Worm (Caenorhabditis elegans) whole organism, L4 larva: Measurements from ENCODE around the gene srsx-3.
A peak's percentile ranks its signal among the peaks of the same experiment; 100 is the strongest.

Experiments used
- F10B5.3 ChIP-seq: sonication (generic microtip); optimal IDR thresholded peaks from 2 replicates; lab custom pipeline; 2016; ENCODE audit warnings: mild to moderate bottlenecking, missing genetic modification characterization, missing compliant biosample characterization
- F26F4.8 ChIP-seq: fragments of 200-800 bp; sonication (Bioruptor generic); conservative IDR thresholded peaks from 2 replicates; pipeline ENCODE4 v1.3.6; 2022; ENCODE audit warnings: missing genetic modification characterization, missing compliant biosample characterization
- T20F7.1 ChIP-seq: fragments of 200-800 bp; sonication (Bioruptor generic); optimal IDR thresholded peaks from 2 replicates; lab custom pipeline; 2018; ENCODE audit warnings: mild to moderate bottlenecking, missing genetic modification characterization, missing compliant biosample characterization
- Y5F2A.4 ChIP-seq: fragments of 200-800 bp; sonication (Bioruptor generic); optimal IDR thresholded peaks from 2 replicates; lab custom pipeline; 2018; ENCODE audit warnings: mild to moderate bottlenecking, missing genetic modification characterization, missing compliant biosample characterization
- aha-1 ChIP-seq: fragments of 150-350 bp; peaks from one replicate; lab custom pipeline; 2014; ENCODE audit warnings: missing biosample characterization, missing genetic modification characterization
- ceh-32 ChIP-seq: sonication (generic microtip); optimal IDR thresholded peaks from 2 replicates; lab custom pipeline; 2016; ENCODE audit warnings: mild to moderate bottlenecking, missing genetic modification characterization, missing compliant biosample characterization; ENCODE audit not compliant: poor library complexity
- ceh-82 ChIP-seq: sonication (generic microtip); optimal IDR thresholded peaks from 2 replicates; lab custom pipeline; 2017; ENCODE audit warnings: missing biosample characterization, missing genetic modification characterization
- cey-2 ChIP-seq: sonication (generic microtip); optimal IDR thresholded peaks from 3 replicates; lab custom pipeline; 2017; ENCODE audit warnings: missing genetic modification characterization, mild to moderate bottlenecking, missing compliant biosample characterization, antibody characterized with exemption, borderline replicate concordance; ENCODE audit not compliant: insufficient read depth
- ctbp-1 ChIP-seq: fragments of 200-800 bp; sonication (Bioruptor generic); IDR thresholded peaks from 2 replicates; pipeline ENCODE4 v1.3.6; 2022; ENCODE audit warnings: missing genetic modification reagents, missing genetic modification characterization, missing compliant biosample characterization
- daf-12 ChIP-seq: fragments of 150-350 bp; optimal IDR thresholded peaks from 2 replicates; lab custom pipeline; 2014; ENCODE audit warnings: missing biosample characterization, missing genetic modification reagents, missing genetic modification characterization
- daf-16 ChIP-seq, 3 experiments: sonication (generic microtip); optimal IDR thresholded peaks; 2 replicates each; lab custom pipeline; 2016 to 2017; ENCODE audit warnings: missing genetic modification characterization in 3 of 3, missing genetic modification reagents in 3 of 3, mild to moderate bottlenecking in 2 of 3, missing compliant biosample characterization in 2 of 3, missing biosample characterization in 1 of 3, moderate library complexity in 1 of 3
- daf-8 ChIP-seq: fragments of 200-800 bp; sonication (Bioruptor generic); IDR thresholded peaks from 2 replicates; pipeline ENCODE4 v1.3.6; 2022; ENCODE audit warnings: missing genetic modification characterization, missing compliant biosample characterization
- dmd-8 ChIP-seq: fragments of 200-800 bp; sonication (Bioruptor generic); IDR thresholded peaks from 2 replicates; pipeline ENCODE4 v1.3.6; 2022; ENCODE audit warnings: missing genetic modification characterization, missing compliant biosample characterization
- dmd-9 ChIP-seq: fragments of 200-800 bp; sonication (Bioruptor generic); IDR thresholded peaks from 2 replicates; pipeline ENCODE4 v1.3.6; 2022; ENCODE audit warnings: missing genetic modification reagents, missing genetic modification characterization, missing compliant biosample characterization
- dpl-1 ChIP-seq: fragments of 150-350 bp; optimal IDR thresholded peaks from 2 replicates; lab custom pipeline; 2014; ENCODE audit warnings: missing biosample characterization, missing genetic modification reagents, missing genetic modification characterization
- dve-1 ChIP-seq: sonication (generic microtip); optimal IDR thresholded peaks from 2 replicates; lab custom pipeline; 2017; ENCODE audit warnings: antibody characterized with exemption, mild to moderate bottlenecking, missing genetic modification characterization, missing compliant biosample characterization; ENCODE audit not compliant: insufficient read depth
- egl-27 ChIP-seq: sonication (generic microtip); optimal IDR thresholded peaks from 3 replicates; lab custom pipeline; 2017; ENCODE audit warnings: missing biosample characterization, missing genetic modification reagents, missing genetic modification characterization
- egl-43 ChIP-seq: fragments of 200-800 bp; sonication (Bioruptor generic); IDR thresholded peaks from 2 replicates; pipeline ENCODE4 v1.3.6; 2022; ENCODE audit warnings: missing genetic modification reagents, missing genetic modification characterization, missing compliant biosample characterization
- hlh-30 ChIP-seq: sonication (generic microtip); optimal IDR thresholded peaks from 2 replicates; lab custom pipeline; 2017; ENCODE audit warnings: antibody characterized with exemption, mild to moderate bottlenecking, missing genetic modification characterization, missing compliant biosample characterization; ENCODE audit not compliant: insufficient read depth
- jun-1 ChIP-seq: fragments of 150-350 bp; optimal IDR thresholded peaks from 2 replicates; lab custom pipeline; 2014; ENCODE audit warnings: missing biosample characterization, missing genetic modification reagents, missing genetic modification characterization
- lin-1 ChIP-seq: fragments of 200-800 bp; sonication (Bioruptor generic); IDR thresholded peaks from 2 replicates; pipeline ENCODE4 v1.3.6; 2022; ENCODE audit warnings: missing genetic modification reagents, missing genetic modification characterization, missing compliant biosample characterization
- lin-13 ChIP-seq: fragments of 150-350 bp; optimal IDR thresholded peaks from 2 replicates; lab custom pipeline; 2014; ENCODE audit warnings: missing biosample characterization, missing genetic modification reagents, missing genetic modification characterization
- lin-38 ChIP-seq: fragments of 200-800 bp; sonication (Bioruptor generic); IDR thresholded peaks from 2 replicates; pipeline ENCODE4 v1.3.6; 2022; ENCODE audit warnings: missing genetic modification reagents, missing genetic modification characterization, missing compliant biosample characterization
- lir-3 ChIP-seq: sonication (generic microtip); optimal IDR thresholded peaks from 2 replicates; lab custom pipeline; 2016; ENCODE audit warnings: mild to moderate bottlenecking, missing genetic modification characterization, missing compliant biosample characterization
- madf-5 ChIP-seq, 2 experiments: fragments of 200-800 bp; sonication (Bioruptor generic); IDR thresholded peaks; 2 replicates each; pipeline ENCODE4 v1.3.6; 2022; ENCODE audit warnings: missing compliant biosample characterization in 2 of 2, missing genetic modification characterization in 2 of 2
- madf-9 ChIP-seq: fragments of 200-800 bp; sonication (Bioruptor generic); conservative IDR thresholded peaks from 2 replicates; pipeline ENCODE4 v1.3.6; 2022; ENCODE audit warnings: missing genetic modification reagents, missing genetic modification characterization, missing compliant biosample characterization
- mdl-1 ChIP-seq, 2 experiments: fragments of 150-350 bp in 1 of 2; sonication (generic microtip) in 1 of 2; optimal IDR thresholded peaks; 2 replicates each; lab custom pipeline; 2014 to 2017; ENCODE audit warnings: missing biosample characterization in 2 of 2, missing genetic modification characterization in 2 of 2
- mep-1 ChIP-seq: fragments of 150-350 bp; sonication (generic microtip); optimal IDR thresholded peaks from 3 replicates; lab custom pipeline; 2014; ENCODE audit warnings: missing biosample characterization, missing genetic modification characterization
- nhr-28 ChIP-seq: fragments of 150-350 bp; optimal IDR thresholded peaks from 2 replicates; lab custom pipeline; 2014; ENCODE audit warnings: missing biosample characterization, missing genetic modification characterization
- nhr-48 ChIP-seq: sonication (generic microtip); optimal IDR thresholded peaks from 2 replicates; lab custom pipeline; 2016; ENCODE audit warnings: mild to moderate bottlenecking, missing genetic modification characterization, missing compliant biosample characterization
- php-3 ChIP-seq: fragments of 200-800 bp; sonication (Bioruptor generic); IDR thresholded peaks from 2 replicates; pipeline ENCODE4 v1.3.6; 2022; ENCODE audit warnings: missing genetic modification reagents, missing genetic modification characterization, missing compliant biosample characterization
- pqm-1 ChIP-seq: sonication (generic microtip); optimal IDR thresholded peaks from 2 replicates; lab custom pipeline; 2017; ENCODE audit warnings: missing biosample characterization, missing genetic modification characterization
- set-16 ChIP-seq: fragments of 200-800 bp; sonication (Bioruptor generic); IDR thresholded peaks from 2 replicates; pipeline ENCODE4 v1.3.6; 2022; ENCODE audit warnings: missing genetic modification reagents, missing genetic modification characterization, missing compliant biosample characterization
- skn-1 ChIP-seq: fragments of 150-350 bp; optimal IDR thresholded peaks from 2 replicates; lab custom pipeline; 2014; ENCODE audit warnings: missing biosample characterization, missing genetic modification characterization
- snpc-1.2 ChIP-seq: fragments of 200-800 bp; sonication (Bioruptor generic); IDR thresholded peaks from 2 replicates; pipeline ENCODE4 v1.3.6; 2022; ENCODE audit warnings: missing genetic modification reagents, missing genetic modification characterization, missing compliant biosample characterization
- snpc-4 ChIP-seq: fragments of 150-350 bp; optimal IDR thresholded peaks from 2 replicates; lab custom pipeline; 2014; ENCODE audit warnings: missing biosample characterization, missing genetic modification characterization
- spr-1 ChIP-seq: sonication (generic microtip); optimal IDR thresholded peaks from 2 replicates; lab custom pipeline; 2016; ENCODE audit warnings: mild to moderate bottlenecking, missing genetic modification characterization, missing compliant biosample characterization
- unc-39 ChIP-seq: sonication (generic microtip); optimal IDR thresholded peaks from 2 replicates; lab custom pipeline; 2017; ENCODE audit warnings: missing biosample characterization, missing genetic modification characterization
- unc-62 ChIP-seq, 3 experiments: fragments of 150-350 bp in 1 of 3; sonication (generic microtip); optimal IDR thresholded peaks in 2 of 3; peaks in 1 of 3; 1 replicate in 1 of 3; 2 replicates in 2 of 3; lab custom pipeline; 2014 to 2017; ENCODE audit warnings: missing biosample characterization in 3 of 3, missing genetic modification characterization in 3 of 3, missing genetic modification reagents in 3 of 3, missing genotype in 1 of 3

srsx-3 gene

ce11 chrV:7956218-7956617, 19.2 kb upstream of the srsx-3 start, which contains the start of gene pals-34:
Gene pals-34, minus strand, starts transcription at chrV:7956497.
- TF ChIP-seq lin-38 (no peak), aha-1 (tag; lab: Kevin White, UChicago) (peak; percentile 24), daf-16 (GFP tag; optimal IDR thresholded peaks at IDR 0.05; lab: Kevin White, UChicago) (no peak), daf-16 (tag; optimal IDR thresholded peaks at IDR 0.05; lab: Kevin White, UChicago) (peak; percentile 80)

DNA sequence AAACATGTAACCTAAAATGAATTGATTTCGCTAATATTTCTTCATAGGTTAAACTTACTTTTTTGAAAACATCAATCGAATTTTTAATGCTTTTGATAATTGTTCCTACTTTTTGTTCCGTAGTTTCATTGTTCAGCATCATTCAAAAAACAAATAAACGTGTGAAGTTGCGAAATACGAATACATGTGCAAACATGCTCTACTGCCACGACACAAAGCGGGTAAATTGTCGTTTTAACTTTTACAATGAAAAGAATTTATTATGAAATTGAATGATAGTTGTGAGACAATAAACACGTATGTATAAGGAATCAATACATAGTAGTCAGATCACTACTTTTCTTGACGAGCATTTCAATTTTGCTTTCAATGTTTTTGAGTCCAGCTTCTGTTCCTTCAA, 18.1 kb upstream of the srsx-3 start, which contains the start of gene F26D11.12:
F26D11.12 (minus strand) TSS at position 145 of the 400 bp plus-strand sequence.
- TF ChIP-seq lin-13 (GFP tag; lab: Kevin White, UChicago) (no peak), mep-1 (tag; lab: Kevin White, UChicago) (no peak), set-16 (GFP tag; lab: Robert Waterston, UW) (no peak), daf-8 (GFP tag; lab: Robert Waterston, UW) (no peak), dmd-9 (GFP tag; lab: Robert Waterston, UW) (no peak), lin-38 (no peak), ceh-82 (no peak), F26F4.8 (GFP tag; lab: Robert Waterston, UW) (no peak), unc-62 (GFP tag; optimal IDR thresholded peaks at IDR 0.05 in 1 of 2; lab: Kevin White, UChicago) (peak in 1 of 2 experiments; percentile 83), unc-62 (tag; optimal IDR thresholded peaks at IDR 0.05; lab: Kevin White, UChicago) (no peak), dpl-1 (GFP tag; lab: Kevin White, UChicago) (peak; percentile 69), spr-1 (no peak), mdl-1 (tag; optimal IDR thresholded peaks at IDR 0.05; lab: Kevin White, UChicago) (no peak), php-3 (0 out of 2 replicates have a peak, but pooled peaks have one; percentile 17), jun-1 (no peak), snpc-4 (tag; lab: Kevin White, UChicago) (no peak), hlh-30 (tag; lab: Kevin White, UChicago) (no peak), pqm-1 (tag; lab: Kevin White, UChicago) (peak; percentile 50), daf-12 (tag; lab: Kevin White, UChicago) (no peak), unc-39 (no peak), madf-9 (GFP tag; lab: Robert Waterston, UW) (no peak), T20F7.1 (GFP tag; lab: Kevin White, UChicago) (peak; percentile 15), egl-27 (tag; lab: Kevin White, UChicago) (no peak), nhr-48 (tag; lab: Kevin White, UChicago) (no peak), nhr-28 (tag; lab: Kevin White, UChicago) (peak; percentile 10), Y5F2A.4 (GFP tag; lab: Kevin White, UChicago) (no peak), daf-16 (GFP tag; optimal IDR thresholded peaks at IDR 0.05; lab: Kevin White, UChicago) (no peak), daf-16 (tag; optimal IDR thresholded peaks at IDR 0.05; lab: Kevin White, UChicago) (peak; percentile 67), dmd-8 (GFP tag; lab: Robert Waterston, UW) (no peak), cey-2 (tag; lab: Kevin White, UChicago) (no peak), F10B5.3 (tag; lab: Kevin White, UChicago) (no peak), skn-1 (no peak), ceh-32 (no peak), snpc-1.2 (GFP tag; lab: Robert Waterston, UW) (no peak), lir-3 (tag; lab: Kevin White, UChicago) (no peak), dve-1 (peak; percentile 38), lin-1 (GFP tag; lab: Robert Waterston, UW) (no peak), ctbp-1 (no peak), madf-5 (GFP tag; IDR thresholded peaks at IDR 0.05; lab: Robert Waterston, UW) (no peak)

DNA sequence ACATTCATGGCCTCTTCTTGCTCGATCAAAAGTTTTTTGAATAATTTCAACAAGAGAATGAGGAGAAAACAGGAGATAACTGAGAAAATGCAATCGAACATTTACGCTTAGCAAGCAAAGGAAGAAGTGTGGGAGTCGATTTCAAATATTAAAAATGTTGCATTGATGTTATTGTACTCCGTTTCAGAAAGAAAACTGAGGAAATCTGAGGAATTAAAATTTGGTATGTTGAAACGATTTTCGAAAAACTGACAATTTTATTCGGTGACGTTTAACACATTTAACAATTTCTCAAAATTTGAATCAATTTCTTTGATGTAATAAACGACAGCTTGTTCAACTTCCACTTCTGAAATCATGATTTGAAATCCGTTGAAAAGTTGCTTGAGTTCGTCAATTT, 17.5 kb upstream of the srsx-3 start, which contains the start of gene F26D11.13:
F26D11.13 (minus strand) TSS at position 101 of the 400 bp plus-strand sequence.
- TF ChIP-seq egl-43 (GFP tag; lab: Robert Waterston, UW): no peak
